Fruit fly (Drosophila melanogaster) Kc167 (cell line): ENCODE results near the gene CG11342.

Experiments used
- Myc ChIP-seq: fragments of >200 bp; optimal IDR thresholded peaks from 2 replicates; lab custom pipeline; 2017; ENCODE audit warnings: missing external identifiers
- h ChIP-seq: fragments of >200 bp; optimal IDR thresholded peaks from 3 replicates; lab custom pipeline; 2018; ENCODE audit warnings: missing external identifiers
- insv ChIP-seq: fragments of >200 bp; optimal IDR thresholded peaks from 3 replicates; lab custom pipeline; 2018; ENCODE audit warnings: missing external identifiers
- psq ChIP-seq: fragments of >200 bp; optimal IDR thresholded peaks from 2 replicates; lab custom pipeline; 2017; ENCODE audit warnings: missing external identifiers

DNA sequence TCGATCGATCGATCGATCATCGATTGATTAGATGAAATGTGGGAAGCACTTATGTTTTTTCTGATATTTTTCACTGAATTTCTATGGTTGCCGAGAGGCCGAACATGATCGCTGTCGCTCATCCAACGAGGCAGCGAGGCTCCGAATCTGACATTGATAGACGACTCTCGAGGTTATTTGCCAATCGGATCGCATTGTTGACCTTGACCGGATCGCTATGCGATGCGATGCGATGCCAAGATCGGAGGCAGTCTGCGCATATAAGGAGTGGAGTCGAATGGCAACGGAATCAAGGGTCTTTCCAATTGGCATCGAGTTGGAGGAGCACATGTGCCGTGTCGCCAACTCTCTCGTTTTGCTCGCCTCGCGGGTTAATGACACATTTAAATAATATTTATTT, 27.0 kb downstream of the CG11342 start:
- TF ChIP-seq psq (lab: Kevin White, UChicago) (no peak), h (no peak), Myc (lab: Kevin White, UChicago) (no peak), insv (lab: Kevin White, UChicago) (no peak)
